Worm (Caenorhabditis elegans) whole organism, young adult: ENCODE data around the gene W04E12.3.

Source experiments
- B0035.1 ChIP-seq: sonication (generic microtip); optimal IDR thresholded peaks from 2 replicates; lab custom pipeline; 2016; ENCODE audit warnings: missing genetic modification characterization, mild to moderate bottlenecking, missing compliant biosample characterization, missing genotype, missing genetic modification reagents
- C06A6.2 ChIP-seq: fragments of 200-800 bp; sonication (Bioruptor generic); conservative IDR thresholded peaks from 2 replicates; pipeline ENCODE4 v1.3.6; 2022; ENCODE audit warnings: missing genetic modification characterization, missing compliant biosample characterization
- F23B12.7 ChIP-seq: sonication (generic microtip); optimal IDR thresholded peaks from 2 replicates; lab custom pipeline; 2017; ENCODE audit warnings: missing genetic modification characterization, mild to moderate bottlenecking, missing compliant biosample characterization, antibody characterized with exemption, moderate library complexity; ENCODE audit not compliant: insufficient read depth
- F57A8.1 ChIP-seq: fragments of 200-800 bp; sonication (Bioruptor generic); optimal IDR thresholded peaks from 2 replicates; lab custom pipeline; 2018; ENCODE audit warnings: mild to moderate bottlenecking, missing genetic modification characterization, moderate library complexity, missing compliant biosample characterization
- K11D2.4 ChIP-seq: fragments of 200-800 bp; sonication (Bioruptor generic); IDR thresholded peaks from 2 replicates; pipeline ENCODE4 v1.3.6; 2022; ENCODE audit warnings: missing genetic modification reagents, missing genetic modification characterization, missing compliant biosample characterization
- akir-1 ChIP-seq: fragments of 200-800 bp; sonication (Bioruptor generic); optimal IDR thresholded peaks from 2 replicates; lab custom pipeline; 2018; ENCODE audit warnings: mild to moderate bottlenecking, missing genetic modification characterization, moderate library complexity, missing compliant biosample characterization
- ama-1 ChIP-seq, 3 experiments: fragments of 150-350 bp in 1 of 3; sonication (generic microtip) in 2 of 3; optimal IDR thresholded peaks; 2 replicates each; lab custom pipeline; 2014 to 2018; ENCODE audit warnings: missing biosample characterization in 2 of 3, missing genetic modification characterization in 2 of 3, missing genetic modification reagents in 2 of 3
- aptf-2 ChIP-seq: fragments of 200-800 bp; sonication (Bioruptor generic); conservative IDR thresholded peaks from 2 replicates; pipeline ENCODE4 v1.3.6; 2022; ENCODE audit warnings: missing genetic modification reagents, missing genetic modification characterization, missing compliant biosample characterization
- bed-1 ChIP-seq: fragments of 200-800 bp; sonication (Bioruptor generic); IDR thresholded peaks from 2 replicates; pipeline ENCODE4 v1.3.6; 2022; ENCODE audit warnings: missing genetic modification reagents, missing genetic modification characterization, missing compliant biosample characterization
- ccch-3 ChIP-seq: fragments of 200-800 bp; sonication (Bioruptor generic); optimal IDR thresholded peaks from 2 replicates; lab custom pipeline; 2018; ENCODE audit warnings: mild to moderate bottlenecking, missing genetic modification characterization, missing compliant biosample characterization
- ceh-100 ChIP-seq: fragments of 200-800 bp; sonication (Bioruptor generic); IDR thresholded peaks from 2 replicates; pipeline ENCODE4 v1.3.6; 2022; ENCODE audit warnings: missing genetic modification reagents, missing genetic modification characterization, missing compliant biosample characterization
- ceh-27 ChIP-seq: fragments of 200-800 bp; sonication (Bioruptor generic); optimal IDR thresholded peaks from 2 replicates; lab custom pipeline; 2018; ENCODE audit warnings: mild to moderate bottlenecking, missing genetic modification characterization, moderate library complexity, missing compliant biosample characterization
- ceh-40 ChIP-seq: fragments of 200-800 bp; sonication (Bioruptor generic); IDR thresholded peaks from 2 replicates; pipeline ENCODE4 v1.3.6; 2022; ENCODE audit warnings: missing genetic modification characterization, missing compliant biosample characterization
- ceh-58 ChIP-seq: fragments of 200-800 bp; sonication (Bioruptor generic); IDR thresholded peaks from 2 replicates; pipeline ENCODE4 v1.3.6; 2022; ENCODE audit warnings: missing genetic modification characterization, missing compliant biosample characterization
- ceh-91 ChIP-seq: fragments of 200-800 bp; sonication (Bioruptor generic); IDR thresholded peaks from 2 replicates; pipeline ENCODE4 v1.3.6; 2022; ENCODE audit warnings: missing genetic modification reagents, missing genetic modification characterization, missing compliant biosample characterization
- die-1 ChIP-seq: sonication (generic microtip); optimal IDR thresholded peaks from 2 replicates; lab custom pipeline; 2016; ENCODE audit warnings: missing genotype, mild to moderate bottlenecking, missing genetic modification characterization, missing compliant biosample characterization
- dox-1 ChIP-seq: fragments of 200-800 bp; sonication (Bioruptor generic); IDR thresholded peaks from 2 replicates; pipeline ENCODE4 v1.3.6; 2022; ENCODE audit warnings: missing genetic modification reagents, missing genetic modification characterization, missing compliant biosample characterization
- dpff-1 ChIP-seq: sonication (generic microtip); optimal IDR thresholded peaks from 2 replicates; lab custom pipeline; 2017; ENCODE audit warnings: mild to moderate bottlenecking, missing genetic modification characterization, missing compliant biosample characterization
- efl-1 ChIP-seq: fragments of 150-350 bp; optimal IDR thresholded peaks from 2 replicates; lab custom pipeline; 2014; ENCODE audit warnings: missing biosample characterization, missing genetic modification reagents, missing genetic modification characterization
- ekl-4 ChIP-seq: fragments of 200-800 bp; sonication (Bioruptor generic); IDR thresholded peaks from 2 replicates; pipeline ENCODE4 v1.3.6; 2022; ENCODE audit warnings: missing genetic modification reagents, missing genetic modification characterization, missing compliant biosample characterization
- hlh-26 ChIP-seq: fragments of 200-800 bp; sonication (Bioruptor generic); conservative IDR thresholded peaks from 2 replicates; pipeline ENCODE4 v1.3.6; 2022; ENCODE audit warnings: missing genetic modification reagents, missing genetic modification characterization, missing compliant biosample characterization
- lin-26 ChIP-seq: fragments of 200-800 bp; sonication (Bioruptor generic); IDR thresholded peaks from 2 replicates; pipeline ENCODE4 v1.3.6; 2022; ENCODE audit warnings: missing genetic modification reagents, missing genetic modification characterization, missing compliant biosample characterization
- lin-35 ChIP-seq, 3 experiments: fragments of 150-350 bp in 2 of 3; sonication (generic microtip) in 1 of 3; optimal IDR thresholded peaks; 2 replicates each; lab custom pipeline; 2014 to 2018; ENCODE audit warnings: missing biosample characterization in 3 of 3, missing genetic modification characterization in 3 of 3, missing genetic modification reagents in 3 of 3
- lin-54 ChIP-seq: fragments of 200-800 bp; sonication (Bioruptor generic); optimal IDR thresholded peaks from 2 replicates; lab custom pipeline; 2018; ENCODE audit warnings: mild to moderate bottlenecking, missing genetic modification characterization, missing compliant biosample characterization
- lsl-1 ChIP-seq: fragments of 200-800 bp; sonication (Bioruptor generic); optimal IDR thresholded peaks from 2 replicates; lab custom pipeline; 2018; ENCODE audit warnings: mild to moderate bottlenecking, missing genetic modification characterization, moderate library complexity, missing compliant biosample characterization
- lsy-27 ChIP-seq: sonication (generic microtip); optimal IDR thresholded peaks from 2 replicates; lab custom pipeline; 2017; ENCODE audit warnings: missing genetic modification characterization, mild to moderate bottlenecking, missing compliant biosample characterization, antibody characterized with exemption, missing genotype, borderline replicate concordance; ENCODE audit not compliant: insufficient read depth
- madf-10 ChIP-seq: sonication (generic microtip); optimal IDR thresholded peaks from 2 replicates; lab custom pipeline; 2016; ENCODE audit warnings: mild to moderate bottlenecking, missing genetic modification characterization, missing compliant biosample characterization
- madf-3 ChIP-seq: fragments of 200-800 bp; sonication (Bioruptor generic); IDR thresholded peaks from 2 replicates; pipeline ENCODE4 v1.3.6; 2022; ENCODE audit warnings: missing genetic modification reagents, missing genetic modification characterization, missing compliant biosample characterization
- mcd-1 ChIP-seq: fragments of 200-800 bp; sonication (Bioruptor generic); IDR thresholded peaks from 2 replicates; pipeline ENCODE4 v1.3.6; 2022; ENCODE audit warnings: missing genetic modification reagents, missing genetic modification characterization, missing compliant biosample characterization
- mel-28 ChIP-seq: sonication (generic microtip); optimal IDR thresholded peaks from 2 replicates; lab custom pipeline; 2016; ENCODE audit warnings: borderline replicate concordance, mild to moderate bottlenecking, missing genetic modification characterization, missing compliant biosample characterization
- nfyb-1 ChIP-seq: fragments of 200-800 bp; sonication (Bioruptor generic); IDR thresholded peaks from 2 replicates; pipeline ENCODE4 v1.3.6; 2022; ENCODE audit warnings: missing genetic modification reagents, missing genetic modification characterization, missing compliant biosample characterization
- nhr-80 ChIP-seq: sonication (generic microtip); optimal IDR thresholded peaks from 2 replicates; lab custom pipeline; 2016; ENCODE audit warnings: missing genetic modification characterization, missing compliant biosample characterization
- pha-4 ChIP-seq: fragments of 150-350 bp; sonication (generic microtip); optimal IDR thresholded peaks from 2 replicates; lab custom pipeline; 2014; ENCODE audit warnings: missing biosample characterization, missing genetic modification reagents, missing genetic modification characterization
- sdz-38 ChIP-seq: sonication (generic microtip); optimal IDR thresholded peaks from 2 replicates; lab custom pipeline; 2016; ENCODE audit warnings: missing genotype, missing genetic modification characterization, missing compliant biosample characterization
- snpc-1.1 ChIP-seq: sonication (generic microtip); optimal IDR thresholded peaks from 2 replicates; lab custom pipeline; 2017; ENCODE audit warnings: missing genetic modification characterization, mild to moderate bottlenecking, missing compliant biosample characterization, antibody characterized with exemption, moderate library complexity, missing genotype, missing genetic modification reagents; ENCODE audit not compliant: insufficient read depth
- snpc-3.4 ChIP-seq: sonication (generic microtip); optimal IDR thresholded peaks from 2 replicates; lab custom pipeline; 2017; ENCODE audit warnings: missing genetic modification characterization, mild to moderate bottlenecking, missing compliant biosample characterization, antibody characterized with exemption, moderate library complexity, missing genotype, missing genetic modification reagents
- snpc-4 ChIP-seq, 5 experiments: fragments of 150-350 bp in 1 of 5; sonication (generic microtip) in 4 of 5; optimal IDR thresholded peaks; 2 replicates each; lab custom pipeline; 2014 to 2018; ENCODE audit warnings: missing genetic modification characterization in 5 of 5, missing biosample characterization in 3 of 5, antibody characterized with exemption in 2 of 5, mild to moderate bottlenecking in 2 of 5, missing compliant biosample characterization in 2 of 5, missing genotype in 2 of 5, moderate library complexity in 2 of 5, missing genetic modification reagents in 1 of 5
- somi-1 ChIP-seq: fragments of 200-800 bp; sonication (Bioruptor generic); optimal IDR thresholded peaks from 2 replicates; lab custom pipeline; 2018; ENCODE audit warnings: mild to moderate bottlenecking, missing genetic modification characterization, missing compliant biosample characterization
- tbp1 ChIP-seq: fragments of 200-800 bp; sonication (Bioruptor generic); optimal IDR thresholded peaks from 2 replicates; lab custom pipeline; 2018; ENCODE audit warnings: mild to moderate bottlenecking, missing genetic modification characterization, missing compliant biosample characterization
- zfh-2 ChIP-seq: fragments of 200-800 bp; sonication (Bioruptor generic); conservative IDR thresholded peaks from 2 replicates; pipeline ENCODE4 v1.3.6; 2022; ENCODE audit warnings: missing genetic modification reagents, missing genetic modification characterization, missing compliant biosample characterization
- ztf-26 ChIP-seq: sonication (generic microtip); optimal IDR thresholded peaks from 2 replicates; lab custom pipeline; 2017; ENCODE audit warnings: missing genetic modification characterization, missing compliant biosample characterization

The W04E12.3 gene

DNA sequence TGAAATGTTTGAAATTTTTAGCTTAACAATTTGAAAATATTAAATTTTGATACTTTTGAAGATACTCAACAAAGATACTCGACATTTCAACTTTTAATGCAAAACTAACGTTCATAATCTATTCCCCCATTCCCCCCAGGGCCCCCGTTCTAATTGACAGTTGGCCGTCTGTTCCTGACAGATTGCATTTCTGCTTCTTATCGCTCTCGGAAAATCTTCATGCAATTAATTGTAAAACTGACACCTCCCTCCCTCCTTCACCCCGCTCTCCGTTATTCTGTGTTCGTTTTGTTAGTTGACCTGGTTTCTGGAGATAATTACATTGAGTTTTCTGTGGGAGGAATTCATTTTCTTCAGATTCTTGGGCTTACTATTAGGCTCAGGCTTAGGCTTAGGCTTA is 23.8 kb upstream of the W04E12.3 start:
- no peak for TF ChIP-seq efl-1
- no peak for TF ChIP-seq snpc-3.4 (tag; lab: Kevin White, UChicago)
- no peak for TF ChIP-seq pha-4 (tag; lab: Kevin White, UChicago)
- no peak for TF ChIP-seq F57A8.1
- TF ChIP-seq nhr-80 (tag; lab: Kevin White, UChicago): peak; percentile 23
- no peak for TF ChIP-seq ceh-91 (GFP tag; lab: Robert Waterston, UW)

DNA sequence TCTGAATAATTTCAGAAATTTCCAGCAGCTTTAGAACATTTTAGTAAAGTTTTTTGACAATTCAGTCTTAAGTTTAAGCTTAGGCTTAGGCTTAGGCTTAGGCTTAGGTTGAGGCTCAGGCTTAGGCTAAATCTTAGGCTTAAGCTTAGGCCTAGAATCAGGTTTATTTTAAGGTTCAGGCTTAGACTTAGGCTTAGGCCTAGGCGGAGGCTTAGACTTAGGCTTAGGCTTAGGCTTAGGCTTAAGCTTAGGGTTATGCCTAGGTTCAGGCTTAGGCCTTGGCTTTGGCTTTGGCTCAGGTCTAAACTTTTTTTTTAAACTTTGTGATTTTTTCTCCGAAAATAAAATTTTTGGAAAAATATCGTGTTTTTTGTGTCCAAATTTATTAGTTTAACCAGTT is 23.1 kb upstream of the W04E12.3 start:
- TF ChIP-seq hlh-26 (GFP tag; lab: Robert Waterston, UW) (no peak), somi-1 (GFP tag; lab: Kevin White, UChicago) (no peak), lin-35 (GFP tag; optimal IDR thresholded peaks at IDR 0.05; lab: Kevin White, UChicago) (no peak), snpc-1.1 (no peak), akir-1 (GFP tag; lab: Kevin White, UChicago) (no peak)

DNA sequence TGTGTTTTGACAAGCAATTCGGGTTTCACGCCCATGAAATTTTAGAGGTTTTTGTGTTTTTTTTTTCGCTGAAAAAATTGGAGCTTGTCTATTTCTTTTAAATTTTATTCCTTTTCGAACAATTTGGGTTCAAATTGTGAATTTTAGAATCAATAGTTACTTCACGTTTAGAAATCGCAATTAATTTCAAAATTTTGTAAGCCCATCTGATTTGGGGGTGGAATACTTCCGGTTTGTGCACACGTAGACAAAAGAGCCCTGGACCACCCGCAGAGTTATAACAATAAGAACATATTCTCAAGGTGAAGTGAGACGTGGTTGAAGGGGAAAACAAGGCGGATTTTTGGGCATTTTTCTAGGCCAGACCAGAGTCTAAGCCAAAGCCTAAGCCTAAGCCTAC is 22.5 kb upstream of the W04E12.3 start, which contains the start of gene Y116F11A.6:
TSS of gene Y116F11A.6 (plus strand) at position 301 of the 400 bp plus-strand sequence.
- no peak for TF ChIP-seq snpc-4 (GFP tag; optimal IDR thresholded peaks at IDR 0.05; lab: Kevin White, UChicago)
- TF ChIP-seq snpc-4 (tag; optimal IDR thresholded peaks at IDR 0.05; lab: Kevin White, UChicago): no peak
- TF ChIP-seq F57A8.1: no peak
- TF ChIP-seq C06A6.2 (GFP tag; lab: Robert Waterston, UW): no peak
- TF ChIP-seq ztf-26 (tag; lab: Kevin White, UChicago): no peak
- TF ChIP-seq ama-1 (optimal IDR thresholded peaks at IDR 0.05; lab: Kevin White, UChicago): no peak
- no peak for TF ChIP-seq ama-1 (GFP tag; optimal IDR thresholded peaks at IDR 0.05; lab: Kevin White, UChicago)
- no peak for TF ChIP-seq aptf-2
- TF ChIP-seq madf-10 (tag; lab: Kevin White, UChicago): no peak
- no peak for TF ChIP-seq lin-54 (GFP tag; lab: Kevin White, UChicago)
- TF ChIP-seq zfh-2 (GFP tag; lab: Robert Waterston, UW): no peak
- no peak for TF ChIP-seq bed-1 (GFP tag; lab: Robert Waterston, UW)
- no peak for TF ChIP-seq snpc-3.4 (tag; lab: Kevin White, UChicago)

DNA sequence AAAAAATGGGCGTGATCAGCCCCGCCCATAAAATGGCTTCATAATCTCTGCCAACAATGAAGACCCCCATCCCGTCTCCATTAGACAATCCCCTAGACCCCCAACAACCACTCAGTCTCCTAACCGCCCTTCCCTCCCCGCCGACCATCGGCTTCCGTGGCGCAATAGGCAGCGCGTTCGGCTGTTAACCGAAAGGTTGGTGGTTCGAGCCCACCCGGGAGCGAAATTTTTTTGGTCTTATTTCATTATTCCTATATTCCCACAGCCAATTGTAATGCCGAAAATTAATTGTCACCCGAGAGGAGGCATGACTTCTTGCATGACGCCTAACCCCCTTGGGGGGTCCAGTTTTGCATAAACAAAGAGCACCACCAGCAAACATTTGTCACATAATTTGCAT is 18.9 kb upstream of the W04E12.3 start:
- TF ChIP-seq lin-26 (GFP tag; lab: Robert Waterston, UW) (0 out of 2 replicates have a peak, but pooled peaks have one; percentile 68), ceh-91 (GFP tag; lab: Robert Waterston, UW) (no peak), mcd-1 (GFP tag; lab: Robert Waterston, UW) (peak; percentile 52), ekl-4 (GFP tag; lab: Robert Waterston, UW) (no peak), snpc-4 (GFP tag; optimal IDR thresholded peaks at IDR 0.05; lab: Kevin White, UChicago) (peak; percentile 27), snpc-4 (tag; optimal IDR thresholded peaks at IDR 0.05; lab: Kevin White, UChicago) (peak in 1 of 4 experiments; percentile 36), dpff-1 (tag; lab: Kevin White, UChicago) (no peak), snpc-1.1 (no peak), ceh-100 (no peak), madf-3 (GFP tag; lab: Robert Waterston, UW) (peak; percentile 65; the same call in 1 of the 2 replicates), akir-1 (GFP tag; lab: Kevin White, UChicago) (no peak), sdz-38 (tag; lab: Kevin White, UChicago) (no peak), die-1 (tag; lab: Kevin White, UChicago) (peak; percentile 23), mel-28 (no peak), lsl-1 (GFP tag; lab: Kevin White, UChicago) (peak; percentile 3), madf-10 (tag; lab: Kevin White, UChicago) (peak; percentile 14), ztf-26 (tag; lab: Kevin White, UChicago) (no peak), ceh-58 (GFP tag; lab: Robert Waterston, UW) (no peak), tbp1 (GFP tag; lab: Kevin White, UChicago) (peak; percentile 95), K11D2.4 (GFP tag; lab: Robert Waterston, UW) (no peak), ccch-3 (GFP tag; lab: Kevin White, UChicago) (no peak), ceh-40 (GFP tag; lab: Robert Waterston, UW) (no peak), F23B12.7 (tag; lab: Kevin White, UChicago) (peak; percentile 8), ceh-27 (GFP tag; lab: Kevin White, UChicago) (peak; percentile 32), dox-1 (GFP tag; lab: Robert Waterston, UW) (peak; percentile 63; the same call in 1 of the 2 replicates), B0035.1 (tag; lab: Kevin White, UChicago) (no peak), nfyb-1 (GFP tag; lab: Robert Waterston, UW) (peak; percentile 29; the same call in 1 of the 2 replicates), lsy-27 (tag; lab: Kevin White, UChicago) (peak; percentile 49)
